Worm (Caenorhabditis elegans) whole organism, L2 larva: Measurements from ENCODE around the gene nep-8.

Experiments used
- egl-27 ChIP-seq: sonication (generic microtip); optimal IDR thresholded peaks from 3 replicates; lab custom pipeline; 2017; ENCODE audit warnings: missing biosample characterization, missing genetic modification reagents, missing genetic modification characterization
- lsy-2 ChIP-seq, 2 experiments: fragments of 150-350 bp in 1 of 2; sonication (generic microtip) in 1 of 2; optimal IDR thresholded peaks; 2 replicates each; lab custom pipeline; 2014 to 2017; ENCODE audit warnings: missing biosample characterization in 2 of 2, missing genetic modification characterization in 2 of 2
- nhr-10 ChIP-seq: sonication (generic microtip); optimal IDR thresholded peaks from 2 replicates; lab custom pipeline; 2017; ENCODE audit warnings: missing biosample characterization, missing genetic modification characterization
- unc-62 ChIP-seq: fragments of 150-350 bp; optimal IDR thresholded peaks from 2 replicates; lab custom pipeline; 2014; ENCODE audit warnings: missing biosample characterization, missing genetic modification reagents, missing genetic modification characterization
- ztf-11 ChIP-seq: sonication (generic microtip); optimal IDR thresholded peaks from 2 replicates; lab custom pipeline; 2017; ENCODE audit warnings: missing biosample characterization, missing genetic modification characterization
- ztf-4 ChIP-seq: fragments of 150-350 bp; optimal IDR thresholded peaks from 2 replicates; lab custom pipeline; 2014; ENCODE audit warnings: missing biosample characterization, missing genetic modification characterization

- TF ChIP-seq ztf-11 (tag; lab: Kevin White, UChicago): no peak
- TF ChIP-seq nhr-10 (tag; lab: Kevin White, UChicago): no peak
- TF ChIP-seq egl-27 (tag; lab: Kevin White, UChicago): no peak
- TF ChIP-seq ztf-4 (tag; lab: Kevin White, UChicago): no peak
- no peak for TF ChIP-seq lsy-2 (tag; optimal IDR thresholded peaks at IDR 0.05; lab: Kevin White, UChicago)
- TF ChIP-seq unc-62: no peak
Observed at ce11 chrII:3441377-3441776, 37.7 kb downstream of the nep-8 start, which contains the start of gene C16C8.27.
